Worm (Caenorhabditis elegans): ENCODE results near the gene mtr-4.

The mtr-4 gene

ce11 chrIV:9789496-9789895 lies 36.0 kb upstream of the mtr-4 start, which contains the start of gene T13F2.4:
TSS of gene T13F2.4 (plus strand) at chrIV:9789796.
- TF ChIP-seq C34F6.9 (tag; optimal IDR thresholded peaks at IDR 0.05) (no peak), nhr-237 (tag; optimal IDR thresholded peaks at IDR 0.05) (no peak), nhr-21 (tag; optimal IDR thresholded peaks at IDR 0.05) (no peak), fos-1 (tag; optimal IDR thresholded peaks at IDR 0.05) (no peak), snpc-4 (tag; optimal IDR thresholded peaks at IDR 0.05) (no peak), aly-2 (tag; optimal IDR thresholded peaks at IDR 0.05) (no peak), lin-13 (GFP tag; optimal IDR thresholded peaks at IDR 0.05) (no peak), ztf-1 (GFP tag; conservative IDR thresholded peaks at IDR 0.05) (no peak), Y55F3AM.14 (GFP tag; optimal IDR thresholded peaks at IDR 0.05) (no peak), zag-1 (tag; optimal IDR thresholded peaks at IDR 0.05) (no peak)

- TF ChIP-seq crh-2 (tag; optimal IDR thresholded peaks at IDR 0.05): no peak
- TF ChIP-seq C34F6.9 (tag; optimal IDR thresholded peaks at IDR 0.05): no peak
- no peak for TF ChIP-seq mab-5 (tag; optimal IDR thresholded peaks at IDR 0.05)
- no peak for TF ChIP-seq mdl-1 (tag; optimal IDR thresholded peaks at IDR 0.05)
- no peak for TF ChIP-seq fos-1 (tag; optimal IDR thresholded peaks at IDR 0.05)
- peak; percentile 78 for TF ChIP-seq ceh-16 (tag; optimal IDR thresholded peaks at IDR 0.05)
- TF ChIP-seq lin-39 (tag; optimal IDR thresholded peaks at IDR 0.05): peak; percentile 56
- TF ChIP-seq blmp-1 (tag; optimal IDR thresholded peaks at IDR 0.05; ENCODE audit: insufficient read depth): no peak
- TF ChIP-seq nhr-21 (tag; optimal IDR thresholded peaks at IDR 0.05): peak; percentile 2
- peak; percentile 50 for TF ChIP-seq nhr-25 (tag; optimal IDR thresholded peaks at IDR 0.05)
- no peak for TF ChIP-seq lsy-2 (tag; optimal IDR thresholded peaks at IDR 0.05)
Measured at ce11 chrIV:9790708-9791107, 34.8 kb upstream of the mtr-4 start.

DNA sequence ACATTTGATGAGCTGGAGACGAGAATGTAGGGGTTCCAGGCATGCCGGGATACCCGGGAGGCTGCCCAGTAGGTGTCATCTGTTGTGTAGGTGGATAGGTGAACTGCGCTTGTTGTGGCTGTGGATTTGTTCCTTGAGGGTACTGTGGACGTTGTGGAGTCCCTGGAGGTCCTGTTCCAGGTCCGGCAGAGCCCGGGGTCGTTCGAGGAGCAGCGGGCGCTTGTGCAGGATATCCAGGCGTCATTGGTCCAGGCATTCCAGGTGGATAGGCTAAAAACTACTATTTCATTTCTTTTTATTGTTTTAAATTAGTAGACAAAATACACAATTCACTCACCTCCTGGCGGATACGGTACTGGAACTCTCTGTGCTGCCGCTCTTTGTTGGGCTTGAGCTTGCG lies 30.2 kb upstream of the mtr-4 start:
- TF ChIP-seq elt-3 (tag; optimal IDR thresholded peaks at IDR 0.05) (no peak), sem-4 (tag; optimal IDR thresholded peaks at IDR 0.05) (no peak)

ce11 chrIV:9796494-9796893 lies 29.0 kb upstream of the mtr-4 start, which contains the start of gene pis-1:
TSS of gene pis-1 (minus strand) at chrIV:9796594.
- TF ChIP-seq nhr-129 (tag; optimal IDR thresholded peaks at IDR 0.05) (no peak), sma-9 (GFP tag; optimal IDR thresholded peaks at IDR 0.05) (no peak), sma-9 (tag; optimal IDR thresholded peaks at IDR 0.05) (no peak), aly-2 (tag; optimal IDR thresholded peaks at IDR 0.05) (no peak), alr-1 (tag; optimal IDR thresholded peaks at IDR 0.05) (no peak), nhr-12 (tag; optimal IDR thresholded peaks at IDR 0.05) (no peak), nhr-77 (tag; optimal IDR thresholded peaks at IDR 0.05) (no peak), sma-3 (GFP tag; optimal IDR thresholded peaks at IDR 0.05) (no peak), ztf-1 (GFP tag; conservative IDR thresholded peaks at IDR 0.05) (no peak), egl-27 (tag; optimal IDR thresholded peaks at IDR 0.05) (no peak)

- peak in 1 of 2 experiments; percentile 22 for TF ChIP-seq lsy-2 (tag; optimal IDR thresholded peaks at IDR 0.05)
- TF ChIP-seq sma-9 (GFP tag; optimal IDR thresholded peaks at IDR 0.05): peak; percentile 33
- no peak for TF ChIP-seq sma-9 (tag; optimal IDR thresholded peaks at IDR 0.05)
- peak; percentile 8 for TF ChIP-seq C34F6.9 (tag; optimal IDR thresholded peaks at IDR 0.05)
- TF ChIP-seq mab-5 (tag; optimal IDR thresholded peaks at IDR 0.05): no peak
- TF ChIP-seq ceh-82 (tag; optimal IDR thresholded peaks at IDR 0.05): no peak
- TF ChIP-seq nhr-11 (tag; optimal IDR thresholded peaks at IDR 0.05): no peak
- TF ChIP-seq nhr-237 (tag; optimal IDR thresholded peaks at IDR 0.05): no peak
- no peak for TF ChIP-seq mdl-1 (tag; optimal IDR thresholded peaks at IDR 0.05)
- TF ChIP-seq elt-1 (tag; optimal IDR thresholded peaks at IDR 0.05): no peak
- no peak for TF ChIP-seq nhr-6 (tag; optimal IDR thresholded peaks at IDR 0.05)
- TF ChIP-seq ZK546.5 (tag; optimal IDR thresholded peaks at IDR 0.05): no peak
- no peak for TF ChIP-seq nhr-25 (tag; optimal IDR thresholded peaks at IDR 0.05)
- no peak for TF ChIP-seq snpc-4 (tag; optimal IDR thresholded peaks at IDR 0.05)
- TF ChIP-seq fos-1 (tag; optimal IDR thresholded peaks at IDR 0.05): peak; percentile 51
- TF ChIP-seq F13H6.1 (tag; optimal IDR thresholded peaks at IDR 0.05): peak; percentile 12
- TF ChIP-seq blmp-1 (tag; optimal IDR thresholded peaks at IDR 0.05; ENCODE audit: insufficient read depth): no peak
Measured at ce11 chrIV:9797304-9798003, 28.0 kb upstream of the mtr-4 start, which contains the start of gene T13F2.2. TSS of gene T13F2.2 (minus strand) at chrIV:9797354.

Measured in whole organism, L2 larva.